Worm (Caenorhabditis elegans): Measurements from ENCODE around the gene M151.10.

DNA sequence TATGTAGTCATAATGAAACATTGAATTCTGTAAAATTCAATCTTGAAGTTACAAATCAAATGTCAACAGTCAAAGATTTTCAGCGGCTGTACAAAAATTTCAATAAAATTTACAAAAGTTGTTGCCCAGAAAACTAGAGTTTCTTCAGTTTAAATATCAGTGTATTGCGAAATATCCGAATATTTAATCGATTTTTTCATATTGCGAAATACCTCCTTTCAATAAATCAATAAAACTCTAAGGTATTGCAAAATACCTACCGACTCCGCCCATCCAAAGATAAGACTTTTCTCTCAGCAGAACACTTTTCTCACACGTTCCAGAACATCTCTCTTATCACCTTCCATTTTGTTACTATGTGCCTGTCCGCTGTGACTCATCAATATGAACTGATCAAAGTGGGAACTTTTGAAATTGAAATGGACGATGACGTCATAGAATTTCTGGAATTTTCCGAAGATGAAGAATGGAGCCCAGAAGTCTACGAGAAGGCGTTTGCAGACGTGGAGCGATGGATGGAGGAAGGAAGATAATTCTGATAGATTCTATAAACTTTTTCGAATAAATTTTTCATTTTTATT lies 44.5 kb upstream of the M151.10 start:
- no peak for TF ChIP-seq ztf-11 (tag; optimal IDR thresholded peaks at IDR 0.05)
- TF ChIP-seq snpc-4 (tag; optimal IDR thresholded peaks at IDR 0.05): no peak
- no peak for TF ChIP-seq nhr-237 (tag; optimal IDR thresholded peaks at IDR 0.05)
- TF ChIP-seq mep-1 (tag; optimal IDR thresholded peaks at IDR 0.05): no peak
- TF ChIP-seq unc-62 (GFP tag; optimal IDR thresholded peaks at IDR 0.05): no peak
- no peak for TF ChIP-seq lin-13 (tag; optimal IDR thresholded peaks at IDR 0.05)
- no peak for TF ChIP-seq elt-3 (tag; optimal IDR thresholded peaks at IDR 0.05)
- TF ChIP-seq ces-1 (GFP tag; optimal IDR thresholded peaks at IDR 0.05): no peak
- TF ChIP-seq nhr-76 (tag; optimal IDR thresholded peaks at IDR 0.05): no peak
